Fruit fly (Drosophila melanogaster) whole organism, pupa: ENCODE data around the gene CG43618.

Experiments
- CG12605 ChIP-seq: fragments of 200-800 bp; sonication (Bioruptor generic); IDR thresholded peaks from 2 replicates; pipeline ENCODE4 v1.3.6; 2022; ENCODE audit warnings: missing biosample characterization, missing genetic modification characterization
- CG13204 ChIP-seq: fragments of 200-800 bp; sonication (Bioruptor generic); optimal IDR thresholded peaks from 2 replicates; lab custom pipeline; 2018; ENCODE audit warnings: missing biosample characterization, mild to moderate bottlenecking, missing genetic modification characterization, moderate library complexity
- CG15710 ChIP-seq: fragments of 200-800 bp; sonication (Bioruptor generic); optimal IDR thresholded peaks from 2 replicates; lab custom pipeline; 2018; ENCODE audit warnings: missing biosample characterization, mild to moderate bottlenecking, missing genetic modification characterization, moderate library complexity
- CG17806 ChIP-seq: fragments of 200-800 bp; sonication (Bioruptor generic); optimal IDR thresholded peaks from 2 replicates; lab custom pipeline; 2018; ENCODE audit warnings: missing biosample characterization, mild to moderate bottlenecking, missing genetic modification characterization, moderate library complexity
- CG34367 ChIP-seq: fragments of 200-800 bp; sonication (Bioruptor generic); optimal IDR thresholded peaks from 2 replicates; lab custom pipeline; 2018; ENCODE audit warnings: missing biosample characterization, mild to moderate bottlenecking, missing genetic modification characterization
- CG8159 ChIP-seq: fragments of 200-800 bp; sonication (Bioruptor generic); optimal IDR thresholded peaks from 3 replicates; lab custom pipeline; 2018; ENCODE audit warnings: missing biosample characterization, mild to moderate bottlenecking, missing genetic modification characterization, moderate library complexity
- CG9948 ChIP-seq: fragments of 200-800 bp; sonication (Bioruptor generic); optimal IDR thresholded peaks from 2 replicates; lab custom pipeline; 2018; ENCODE audit warnings: missing biosample characterization, mild to moderate bottlenecking, missing genetic modification characterization, moderate library complexity
- D1 ChIP-seq: fragments of 200-800 bp; sonication (Bioruptor generic); optimal IDR thresholded peaks from 2 replicates; lab custom pipeline; 2018; ENCODE audit warnings: missing biosample characterization, mild to moderate bottlenecking, missing genetic modification characterization, moderate library complexity
- EcR ChIP-seq: fragments of 200-800 bp; sonication (Bioruptor generic); optimal IDR thresholded peaks from 3 replicates; lab custom pipeline; 2019; ENCODE audit warnings: missing biosample characterization, missing genetic modification characterization, mild to moderate bottlenecking, moderate library complexity, missing genetic modification reagents
- Pif1A ChIP-seq: fragments of 200-800 bp; sonication (Bioruptor generic); optimal IDR thresholded peaks from 3 replicates; lab custom pipeline; 2016; ENCODE audit warnings: missing biosample characterization, missing genetic modification characterization
- Snoo ChIP-seq: fragments of 200-800 bp; sonication (Bioruptor generic); optimal IDR thresholded peaks from 3 replicates; lab custom pipeline; 2017; ENCODE audit warnings: missing biosample characterization, mild to moderate bottlenecking, missing genetic modification characterization, inconsistent platforms
- fd96Ca ChIP-seq: fragments of 200-800 bp; sonication (Bioruptor generic); IDR thresholded peaks from 3 replicates; pipeline ENCODE4 v1.3.6; 2022; ENCODE audit warnings: missing biosample characterization, missing genetic modification characterization
- gl ChIP-seq: fragments of 200-800 bp; sonication (Bioruptor generic); optimal IDR thresholded peaks from 2 replicates; lab custom pipeline; 2018; ENCODE audit warnings: missing biosample characterization, mild to moderate bottlenecking, missing genetic modification characterization
- rn ChIP-seq: fragments of 200-800 bp; sonication (Bioruptor generic); IDR thresholded peaks from 2 replicates; pipeline ENCODE4 v1.3.6; 2022; ENCODE audit warnings: missing biosample characterization, missing genetic modification characterization

DNA sequence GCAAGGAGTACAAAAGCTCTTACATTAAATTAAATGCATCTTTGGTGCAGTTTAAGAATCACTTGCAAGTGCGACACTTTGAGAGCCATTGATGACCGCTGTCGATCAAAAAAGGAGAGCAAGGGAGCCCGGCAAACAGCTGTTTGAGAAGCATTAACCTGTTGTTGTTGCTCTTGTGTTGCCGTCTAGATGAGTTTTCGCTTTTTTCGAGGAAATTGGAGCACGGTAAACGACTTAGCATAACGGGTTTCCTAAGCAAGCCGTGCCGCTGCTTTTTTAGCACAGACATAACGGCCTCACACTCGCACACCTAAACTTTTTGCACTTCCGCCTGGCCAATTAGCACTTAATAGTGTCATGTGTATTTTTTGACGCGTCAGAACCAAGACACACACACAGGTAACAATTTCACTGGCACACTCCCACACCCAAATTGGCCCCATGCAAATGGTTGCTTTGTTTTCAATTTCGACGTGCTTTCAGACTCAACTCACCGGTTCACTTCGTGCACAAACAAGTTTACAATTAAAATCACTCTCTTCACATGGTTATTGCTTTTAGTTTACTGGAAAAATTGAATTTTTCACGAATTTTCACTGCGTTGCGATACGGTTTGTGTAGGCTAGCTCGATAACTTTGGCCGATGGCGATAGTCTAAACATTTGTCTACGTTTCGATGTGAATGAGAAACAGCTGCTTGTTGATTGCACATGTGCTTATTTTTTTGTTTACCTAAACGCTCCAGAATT is 18.6 kb upstream of the CG43618 start, which contains the start of the genes CG10903 and CG2747:
- no peak for TF ChIP-seq gl (tag; lab: Kevin White, UChicago)
- TF ChIP-seq CG17806 (tag; lab: Kevin White, UChicago) = no peak
- peak; percentile 43 for TF ChIP-seq EcR (GFP tag; lab: Kevin White, UChicago)
- TF ChIP-seq CG13204 (GFP tag; lab: Kevin White, UChicago) = no peak
- no peak for TF ChIP-seq CG12605 (GFP tag; lab: Robert Waterston, UW)
- no peak for TF ChIP-seq Pif1A (GFP tag; lab: Kevin White, UChicago)
- TF ChIP-seq CG8159 (tag; lab: Kevin White, UChicago) = no peak
- no peak for TF ChIP-seq Snoo (tag; lab: Kevin White, UChicago)
- no peak for TF ChIP-seq CG34367 (tag; lab: Kevin White, UChicago)
- TF ChIP-seq fd96Ca (GFP tag; lab: Robert Waterston, UW) = no peak
- no peak for TF ChIP-seq D1
- TF ChIP-seq CG9948 (tag; lab: Kevin White, UChicago) = no peak
- no peak for TF ChIP-seq rn
- no peak for TF ChIP-seq CG15710 (tag; lab: Kevin White, UChicago)
